Fruit fly (Drosophila melanogaster) whole organism, embryonic: ENCODE data around the gene MED14.

Experiments
- Abd-B ChIP-seq: fragments of 200-800 bp; sonication (Bioruptor generic); optimal IDR thresholded peaks from 2 replicates; lab custom pipeline; 2018; ENCODE audit warnings: missing biosample characterization, mild to moderate bottlenecking, missing genetic modification characterization, moderate library complexity
- Antp ChIP-seq: fragments of 200-800 bp; sonication (Bioruptor generic); optimal IDR thresholded peaks from 3 replicates; lab custom pipeline; 2016; ENCODE audit warnings: missing biosample characterization, missing genetic modification characterization
- Atf6 ChIP-seq: fragments of 200-800 bp; sonication (Bioruptor generic); IDR thresholded peaks from 2 replicates; pipeline ENCODE4 v1.3.6; 2022; ENCODE audit warnings: missing biosample characterization, missing genetic modification characterization
- CG10147 ChIP-seq: fragments of 200-800 bp; sonication (Bioruptor generic); optimal IDR thresholded peaks from 2 replicates; lab custom pipeline; 2019; ENCODE audit warnings: missing biosample characterization, mild to moderate bottlenecking, missing genetic modification characterization, moderate library complexity
- CG12071 ChIP-seq: fragments of 200-800 bp; sonication (Bioruptor generic); optimal IDR thresholded peaks from 3 replicates; lab custom pipeline; 2018; ENCODE audit warnings: missing biosample characterization, mild to moderate bottlenecking, missing genetic modification characterization
- CG12391 ChIP-seq: fragments of 200-800 bp; sonication (Bioruptor generic); optimal IDR thresholded peaks from 3 replicates; lab custom pipeline; 2018; ENCODE audit warnings: missing biosample characterization, mild to moderate bottlenecking, missing genetic modification characterization, moderate library complexity
- CG13624 ChIP-seq: fragments of 200-800 bp; sonication (Bioruptor generic); optimal IDR thresholded peaks from 2 replicates; lab custom pipeline; 2016; ENCODE audit warnings: missing biosample characterization, missing genetic modification characterization
- CG14441 ChIP-seq: fragments of 200-800 bp; sonication (Bioruptor generic); IDR thresholded peaks from 2 replicates; pipeline ENCODE4 v1.3.6; 2022; ENCODE audit warnings: missing biosample characterization, missing genetic modification characterization
- CG15073 ChIP-seq: fragments of 200-800 bp; sonication (Bioruptor generic); optimal IDR thresholded peaks from 2 replicates; lab custom pipeline; 2016; ENCODE audit warnings: missing biosample characterization, missing genetic modification characterization
- CG18011 ChIP-seq: fragments of 200-800 bp; sonication (Bioruptor generic); optimal IDR thresholded peaks from 2 replicates; lab custom pipeline; 2017; ENCODE audit warnings: missing biosample characterization, missing genetic modification characterization, mild to moderate bottlenecking, moderate library complexity, missing genotype
- CG2678 ChIP-seq: fragments of 200-800 bp; sonication (Bioruptor generic); optimal IDR thresholded peaks from 3 replicates; lab custom pipeline; 2019; ENCODE audit warnings: missing biosample characterization, mild to moderate bottlenecking, missing genetic modification characterization, moderate library complexity
- CG2875 ChIP-seq: fragments of 200-800 bp; sonication (Bioruptor generic); optimal IDR thresholded peaks from 2 replicates; lab custom pipeline; 2017; ENCODE audit warnings: missing biosample characterization, mild to moderate bottlenecking, missing genetic modification characterization, missing genetic modification reagents
- CG2889 ChIP-seq: fragments of 200-800 bp; sonication (Bioruptor generic); IDR thresholded peaks from 3 replicates; pipeline ENCODE4 v1.3.6; 2022; ENCODE audit warnings: missing biosample characterization, missing genetic modification characterization
- CG4360 ChIP-seq: fragments of 200-800 bp; sonication (Bioruptor generic); IDR thresholded peaks from 2 replicates; pipeline ENCODE4 v1.3.6; 2022; ENCODE audit warnings: missing biosample characterization, missing genetic modification characterization
- CG4424 ChIP-seq: fragments of 200-800 bp; sonication (Bioruptor generic); optimal IDR thresholded peaks from 3 replicates; lab custom pipeline; 2016; ENCODE audit warnings: missing biosample characterization, missing genetic modification characterization
- CG4820 ChIP-seq: fragments of 200-800 bp; sonication (Bioruptor generic); optimal IDR thresholded peaks from 3 replicates; lab custom pipeline; 2016; ENCODE audit warnings: missing biosample characterization, missing genetic modification characterization
- CG6254 ChIP-seq: fragments of 200-800 bp; sonication (Bioruptor generic); optimal IDR thresholded peaks from 3 replicates; lab custom pipeline; 2017; ENCODE audit warnings: mild to moderate bottlenecking, missing biosample characterization, missing genetic modification reagents, missing genetic modification characterization
- CG8765 ChIP-seq: fragments of 200-800 bp; sonication (Bioruptor generic); IDR thresholded peaks from 2 replicates; pipeline ENCODE4 v1.3.6; 2022; ENCODE audit warnings: missing biosample characterization, missing genetic modification characterization
- CTCF ChIP-seq: fragments of 200-800 bp; sonication (Bioruptor generic); optimal IDR thresholded peaks from 2 replicates; lab custom pipeline; 2017; ENCODE audit warnings: missing biosample characterization, mild to moderate bottlenecking, missing genetic modification characterization, moderate library complexity
- Dad ChIP-seq: fragments of 200-800 bp; sonication (Bioruptor generic); optimal IDR thresholded peaks from 3 replicates; lab custom pipeline; 2016; ENCODE audit warnings: missing biosample characterization, missing genetic modification characterization
- Eip74EF ChIP-seq, 2 experiments: fragments of 200-800 bp in 1 of 2; fragments of >200 bp in 1 of 2; sonication (Bioruptor generic) in 1 of 2; optimal IDR thresholded peaks; 2 replicates each; lab custom pipeline; 2017 to 2019; ENCODE audit warnings: missing biosample characterization in 2 of 2, missing genetic modification characterization in 2 of 2, mild to moderate bottlenecking in 1 of 2, moderate library complexity in 1 of 2
- Ets97D ChIP-seq: fragments of 200-800 bp; sonication (Bioruptor generic); optimal IDR thresholded peaks from 3 replicates; lab custom pipeline; 2016; ENCODE audit warnings: missing biosample characterization, missing genetic modification characterization
- H2.0 ChIP-seq: fragments of 200-800 bp; sonication (Bioruptor generic); IDR thresholded peaks from 2 replicates; pipeline ENCODE4 v1.3.6; 2022; ENCODE audit warnings: missing biosample characterization, missing genetic modification characterization
- Hey ChIP-seq: fragments of 200-800 bp; sonication (Bioruptor generic); optimal IDR thresholded peaks from 3 replicates; lab custom pipeline; 2018; ENCODE audit warnings: missing biosample characterization, mild to moderate bottlenecking, missing genetic modification characterization
- Hr3 ChIP-seq: fragments of 200-800 bp; sonication (Bioruptor generic); optimal IDR thresholded peaks from 3 replicates; lab custom pipeline; 2016; ENCODE audit warnings: missing biosample characterization, missing genetic modification characterization
- Hr51 ChIP-seq, 2 experiments: fragments of 200-800 bp; sonication (Bioruptor generic); optimal IDR thresholded peaks; 2 replicates in 1 of 2; 3 replicates in 1 of 2; lab custom pipeline; 2016 to 2018; ENCODE audit warnings: missing biosample characterization in 2 of 2, missing genetic modification characterization in 2 of 2, mild to moderate bottlenecking in 1 of 2, moderate library complexity in 1 of 2
- Hsf ChIP-seq: fragments of 200-800 bp; sonication (Bioruptor generic); optimal IDR thresholded peaks from 3 replicates; lab custom pipeline; 2016; ENCODE audit warnings: missing biosample characterization, missing genetic modification characterization
- Mad ChIP-seq: fragments of 200-800 bp; sonication (Bioruptor generic); optimal IDR thresholded peaks from 2 replicates; lab custom pipeline; 2016; ENCODE audit warnings: missing biosample characterization, missing genetic modification characterization
- Max ChIP-seq: fragments of 200-800 bp; sonication (Bioruptor generic); optimal IDR thresholded peaks from 2 replicates; lab custom pipeline; 2016; ENCODE audit warnings: missing biosample characterization, mild to moderate bottlenecking, missing genetic modification characterization
- Nf-YC ChIP-seq: fragments of 200-800 bp; optimal IDR thresholded peaks from 3 replicates; lab custom pipeline; 2019; ENCODE audit warnings: missing biosample characterization, mild to moderate bottlenecking, missing genetic modification characterization, moderate library complexity
- Pdp1 ChIP-seq, 2 experiments: fragments of 200-800 bp; sonication (Bioruptor generic); optimal IDR thresholded peaks; 3 replicates each; lab custom pipeline; 2016; ENCODE audit warnings: missing biosample characterization in 2 of 2, missing genetic modification characterization in 2 of 2, mild to moderate bottlenecking in 1 of 2, moderate library complexity in 1 of 2
- Usf ChIP-seq: fragments of 200-800 bp; sonication (Bioruptor generic); optimal IDR thresholded peaks from 2 replicates; lab custom pipeline; 2017; ENCODE audit warnings: missing genotype, missing biosample characterization, missing genetic modification characterization
- Vsx1 ChIP-seq: fragments of 200-800 bp; sonication (Bioruptor generic); optimal IDR thresholded peaks from 2 replicates; lab custom pipeline; 2017; ENCODE audit warnings: missing biosample characterization, mild to moderate bottlenecking, missing genetic modification characterization, missing genetic modification reagents
- btn ChIP-seq: fragments of 200-800 bp; sonication (Bioruptor generic); optimal IDR thresholded peaks from 2 replicates; lab custom pipeline; 2016; ENCODE audit warnings: missing biosample characterization, missing genetic modification characterization
- cas ChIP-seq: fragments of 200-800 bp; sonication (Bioruptor generic); IDR thresholded peaks from 2 replicates; pipeline ENCODE4 v1.3.6; 2022; ENCODE audit warnings: missing biosample characterization, missing genetic modification characterization
- crc ChIP-seq: fragments of 200-800 bp; sonication (Bioruptor generic); optimal IDR thresholded peaks from 2 replicates; lab custom pipeline; 2016; ENCODE audit warnings: missing biosample characterization, missing genetic modification characterization
- dati ChIP-seq: fragments of 200-800 bp; sonication (Bioruptor generic); IDR thresholded peaks from 2 replicates; pipeline ENCODE4 v1.3.6; 2022; ENCODE audit warnings: missing biosample characterization, missing genetic modification characterization
- ftz-f1 ChIP-seq: fragments of 200-800 bp; sonication (Bioruptor generic); optimal IDR thresholded peaks from 2 replicates; lab custom pipeline; 2016; ENCODE audit warnings: missing biosample characterization, missing genetic modification characterization
- ind ChIP-seq: fragments of 200-800 bp; sonication (Bioruptor generic); optimal IDR thresholded peaks from 3 replicates; lab custom pipeline; 2016; ENCODE audit warnings: missing biosample characterization, missing genetic modification characterization
- jigr1 ChIP-seq: fragments of 200-800 bp; sonication (Bioruptor generic); IDR thresholded peaks from 3 replicates; pipeline ENCODE4 v1.3.6; 2022; ENCODE audit warnings: missing biosample characterization, missing genetic modification characterization
- kni ChIP-seq: fragments of 200-800 bp; sonication (Bioruptor generic); optimal IDR thresholded peaks from 3 replicates; lab custom pipeline; 2017; ENCODE audit warnings: mild to moderate bottlenecking, missing biosample characterization, missing genetic modification reagents, missing genetic modification characterization
- lab ChIP-seq: fragments of 200-800 bp; sonication (Bioruptor generic); optimal IDR thresholded peaks from 3 replicates; lab custom pipeline; 2017; ENCODE audit warnings: missing biosample characterization, missing genetic modification characterization, mild to moderate bottlenecking, moderate library complexity, missing genetic modification reagents
- lilli ChIP-seq: fragments of 200-800 bp; sonication (Bioruptor generic); optimal IDR thresholded peaks from 3 replicates; lab custom pipeline; 2016; ENCODE audit warnings: missing biosample characterization, missing genetic modification characterization
- lola ChIP-seq, 3 experiments: fragments of >200 bp in 2 of 3; fragments of 200-800 bp in 1 of 3; sonication (Bioruptor generic) in 1 of 3; optimal IDR thresholded peaks; 2 replicates each; lab custom pipeline; 2017 to 2019; ENCODE audit warnings: missing biosample characterization in 3 of 3, missing genetic modification characterization in 3 of 3, mild to moderate bottlenecking in 1 of 3, moderate library complexity in 1 of 3
- oc ChIP-seq: fragments of 200-800 bp; sonication (Bioruptor generic); optimal IDR thresholded peaks from 2 replicates; lab custom pipeline; 2018; ENCODE audit warnings: missing biosample characterization, mild to moderate bottlenecking, missing genetic modification characterization, moderate library complexity
- onecut ChIP-seq: fragments of 200-800 bp; sonication (Bioruptor generic); IDR thresholded peaks from 2 replicates; pipeline ENCODE4 v1.3.6; 2022; ENCODE audit warnings: missing biosample characterization, missing genetic modification characterization
- pfk ChIP-seq: fragments of 200-800 bp; sonication (Bioruptor generic); optimal IDR thresholded peaks from 2 replicates; lab custom pipeline; 2018; ENCODE audit warnings: missing biosample characterization, mild to moderate bottlenecking, missing genetic modification characterization, moderate library complexity
- seq ChIP-seq: fragments of 200-800 bp; sonication (Bioruptor generic); IDR thresholded peaks from 2 replicates; pipeline ENCODE4 v1.3.6; 2022; ENCODE audit warnings: missing biosample characterization, missing genetic modification characterization
- so ChIP-seq: fragments of 200-800 bp; sonication (Bioruptor generic); IDR thresholded peaks from 3 replicates; pipeline ENCODE4 v1.3.6; 2022; ENCODE audit warnings: missing biosample characterization, missing genetic modification characterization
- tx ChIP-seq: fragments of 200-800 bp; sonication (Bioruptor generic); optimal IDR thresholded peaks from 2 replicates; lab custom pipeline; 2016; ENCODE audit warnings: missing biosample characterization, missing genetic modification characterization
- wor ChIP-seq: fragments of 200-800 bp; sonication (Bioruptor generic); IDR thresholded peaks from 2 replicates; pipeline ENCODE4 v1.3.6; 2022; ENCODE audit warnings: missing biosample characterization, missing genetic modification characterization

The MED14 gene

DNA sequence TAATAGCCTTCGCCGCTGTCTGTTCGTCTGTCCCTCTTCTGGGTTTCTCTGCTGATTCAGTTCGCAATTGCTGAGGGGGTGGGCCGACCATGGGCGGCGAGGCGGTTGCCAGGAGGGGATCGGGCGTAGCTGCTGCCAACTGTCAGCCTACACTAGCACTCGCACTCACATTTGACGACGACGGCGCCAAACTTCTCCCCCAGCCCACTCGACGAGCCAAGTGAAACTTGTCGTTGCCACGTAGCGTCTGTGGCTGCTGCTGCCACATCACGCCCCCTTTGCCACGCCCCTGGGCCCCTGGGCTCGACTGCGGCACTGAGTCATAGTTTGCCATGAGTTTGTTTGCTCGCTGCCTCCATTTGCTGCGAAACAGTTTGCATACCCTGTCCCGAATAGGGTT, 35.8 kb upstream of the MED14 start (continued):
- TF ChIP-seq wor (GFP tag; lab: Robert Waterston, UW) (peak; percentile 29; the same call in 1 of the 2 replicates), jigr1 (GFP tag; lab: Robert Waterston, UW) (0 out of 3 replicates have a peak, but pooled peaks have one; percentile 38), CG2678 (tag; lab: Kevin White, UChicago) (peak; percentile 47), ftz-f1 (GFP tag; lab: Kevin White, UChicago) (no peak), Ets97D (GFP tag; lab: Kevin White, UChicago) (no peak), Mad (GFP tag; lab: Kevin White, UChicago) (no peak), so (GFP tag; lab: Robert Waterston, UW) (peak; percentile 72; the same call in 2 of the 3 replicates), tx (GFP tag; lab: Kevin White, UChicago) (no peak), Antp (GFP tag; lab: Kevin White, UChicago) (peak; percentile 69), Hr3 (GFP tag; lab: Kevin White, UChicago) (peak; percentile 1), lola (GFP tag; optimal IDR thresholded peaks at IDR 0.05; lab: Kevin White, UChicago) (no peak), CG18011 (GFP tag; lab: Kevin White, UChicago) (peak; percentile 10), CG2889 (GFP tag; lab: Robert Waterston, UW) (peak; percentile 60; the same call in 1 of the 3 replicates), CG12071 (GFP tag; lab: Kevin White, UChicago) (peak; percentile 49), btn (GFP tag; lab: Kevin White, UChicago) (no peak), CG2875 (GFP tag; lab: Kevin White, UChicago) (no peak), CTCF (GFP tag; lab: Kevin White, UChicago) (no peak), CG6254 (no peak), Max (no peak), Vsx1 (no peak), ind (GFP tag; lab: Kevin White, UChicago) (peak; percentile 60), Nf-YC (peak; percentile 27), H2.0 (peak; percentile 32; the same call in 1 of the 2 replicates), Atf6 (GFP tag; lab: Robert Waterston, UW) (peak; percentile 81), Usf (GFP tag; lab: Kevin White, UChicago) (no peak), Abd-B (GFP tag; lab: Kevin White, UChicago) (no peak), cas (GFP tag; lab: Robert Waterston, UW) (peak; percentile 33; the same call in 1 of the 2 replicates), lilli (GFP tag; lab: Kevin White, UChicago) (peak; percentile 63), CG4424 (GFP tag; lab: Kevin White, UChicago) (no peak), CG10147 (no peak), crc (GFP tag; lab: Kevin White, UChicago) (no peak), lab (GFP tag; lab: Kevin White, UChicago) (peak; percentile 85), kni (no peak), seq (GFP tag; lab: Robert Waterston, UW) (peak; percentile 68), CG15073 (GFP tag; lab: Kevin White, UChicago) (no peak), pfk (GFP tag; lab: Kevin White, UChicago) (no peak), CG13624 (GFP tag; lab: Kevin White, UChicago) (no peak), CG4360 (no peak), Hr51 (GFP tag; optimal IDR thresholded peaks at IDR 0.05; lab: Kevin White, UChicago) (peak; percentile 4 to 59), Hsf (peak; percentile 25), oc (tag; lab: Kevin White, UChicago) (no peak), onecut (peak; percentile 27), Pdp1 (GFP tag; optimal IDR thresholded peaks at IDR 0.05; lab: Kevin White, UChicago) (peak in 1 of 2 experiments; percentile 24), CG4820 (GFP tag; lab: Kevin White, UChicago) (no peak), Dad (GFP tag; lab: Kevin White, UChicago) (no peak), dati (GFP tag; lab: Robert Waterston, UW) (no peak), CG14441 (GFP tag; lab: Robert Waterston, UW) (peak; percentile 71), Hey (tag; lab: Kevin White, UChicago) (no peak), CG12391 (tag; lab: Kevin White, UChicago) (peak; percentile 23), Eip74EF (GFP tag; optimal IDR thresholded peaks at IDR 0.05; lab: Kevin White, UChicago) (no peak), CG8765 (peak; percentile 42; the same call in 1 of the 2 replicates)
